Fruit fly (Drosophila melanogaster): ENCODE measurements around the gene tau.

DNA sequence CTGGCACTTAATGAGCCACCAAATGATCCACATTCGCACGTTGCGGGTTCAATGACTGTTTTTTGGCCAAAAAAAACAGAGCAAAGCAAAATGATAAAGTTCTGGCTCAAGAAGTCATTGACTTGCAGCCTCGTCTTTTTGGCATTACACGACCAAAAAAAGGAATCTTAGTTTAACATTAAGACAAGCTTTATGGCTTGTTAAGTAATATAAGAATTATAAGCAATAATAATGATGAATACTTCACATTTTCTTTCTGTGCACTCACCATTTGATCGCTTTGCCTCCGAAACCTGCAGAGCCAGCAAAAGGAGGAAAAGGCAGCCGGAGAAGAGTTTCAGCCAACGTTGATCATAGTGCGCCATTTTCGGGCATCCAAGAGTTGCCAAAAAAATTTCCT lies 63.6 kb downstream of the tau start:
- no peak for TF ChIP-seq CG8478 (optimal IDR thresholded peaks at IDR 0.05)
- no peak for TF ChIP-seq CTCF (optimal IDR thresholded peaks at IDR 0.05)
